Fruit fly (Drosophila melanogaster): Measurements from ENCODE around the gene CG14401.

dm6 chr2L:20912789-20913300, 43.2 kb downstream of the CG14401 start:
- TF ChIP-seq CG8478 (optimal IDR thresholded peaks at IDR 0.05): no peak
- TF ChIP-seq psq (optimal IDR thresholded peaks at IDR 0.05): no peak
- TF ChIP-seq usp (GFP tag; optimal IDR thresholded peaks at IDR 0.05): no peak
